Worm (Caenorhabditis elegans) whole organism, early embryonic: Measurements from ENCODE around the gene coa-3.

ENCODE experiments used
- B0310.2 ChIP-seq: sonication (generic microtip); optimal IDR thresholded peaks from 2 replicates; lab custom pipeline; 2016; ENCODE audit warnings: mild to moderate bottlenecking, missing genetic modification characterization, missing compliant biosample characterization
- F13C5.2 ChIP-seq: sonication (generic microtip); optimal IDR thresholded peaks from 2 replicates; lab custom pipeline; 2017; ENCODE audit warnings: mild to moderate bottlenecking, missing genetic modification characterization, inconsistent platforms, missing compliant biosample characterization
- aly-1 ChIP-seq: sonication (generic microtip); optimal IDR thresholded peaks from 2 replicates; lab custom pipeline; 2016; ENCODE audit warnings: missing genetic modification characterization, missing compliant biosample characterization
- ama-1 ChIP-seq: fragments of 150-350 bp; optimal IDR thresholded peaks from 2 replicates; lab custom pipeline; 2014
- ceh-13 ChIP-seq: fragments of 200-800 bp; sonication (Bioruptor generic); optimal IDR thresholded peaks from 2 replicates; lab custom pipeline; 2018; ENCODE audit warnings: mild to moderate bottlenecking, missing genetic modification characterization, missing compliant biosample characterization
- ceh-36 ChIP-seq: sonication (generic microtip); optimal IDR thresholded peaks from 2 replicates; lab custom pipeline; 2016; ENCODE audit warnings: missing genetic modification characterization, inconsistent platforms, missing compliant biosample characterization
- ets-7 ChIP-seq: sonication (generic microtip); optimal IDR thresholded peaks from 2 replicates; lab custom pipeline; 2016; ENCODE audit warnings: missing genotype, missing genetic modification characterization, missing compliant biosample characterization
- flt-1 ChIP-seq: fragments of 200-800 bp; sonication (Bioruptor generic); IDR thresholded peaks from 2 replicates; pipeline ENCODE4 v1.3.6; 2022; ENCODE audit warnings: missing genetic modification characterization, missing compliant biosample characterization
- hmbx-1 ChIP-seq: sonication (generic microtip); optimal IDR thresholded peaks from 2 replicates; lab custom pipeline; 2016; ENCODE audit warnings: mild to moderate bottlenecking, missing genetic modification characterization, missing compliant biosample characterization
- hmg-4 ChIP-seq: fragments of 200-800 bp; sonication (Bioruptor generic); optimal IDR thresholded peaks from 2 replicates; lab custom pipeline; 2018; ENCODE audit warnings: mild to moderate bottlenecking, missing genetic modification characterization, missing compliant biosample characterization
- hnd-1 ChIP-seq: sonication (generic microtip); optimal IDR thresholded peaks from 2 replicates; lab custom pipeline; 2016; ENCODE audit warnings: missing genetic modification characterization, missing compliant biosample characterization
- pes-1 ChIP-seq: fragments of 200-800 bp; sonication (Bioruptor generic); IDR thresholded peaks from 2 replicates; pipeline ENCODE4 v1.3.6; 2022; ENCODE audit warnings: missing genetic modification reagents, missing genetic modification characterization, missing compliant biosample characterization
- scrt-1 ChIP-seq: fragments of 200-800 bp; sonication (Bioruptor generic); IDR thresholded peaks from 2 replicates; pipeline ENCODE4 v1.3.6; 2022; ENCODE audit warnings: missing genetic modification characterization, missing compliant biosample characterization
- sea-1 ChIP-seq: fragments of 200-800 bp; sonication (Bioruptor generic); conservative IDR thresholded peaks from 2 replicates; pipeline ENCODE4 v1.3.6; 2022; ENCODE audit warnings: missing genetic modification characterization, missing compliant biosample characterization
- tbx-11 ChIP-seq: fragments of 200-800 bp; sonication (Bioruptor generic); IDR thresholded peaks from 2 replicates; pipeline ENCODE4 v1.3.6; 2022; ENCODE audit warnings: missing genetic modification characterization, missing compliant biosample characterization
- tbx-37 ChIP-seq: fragments of 200-800 bp; sonication (Bioruptor generic); conservative IDR thresholded peaks from 2 replicates; pipeline ENCODE4 v1.3.6; 2022; ENCODE audit warnings: missing genetic modification reagents, missing genetic modification characterization, missing compliant biosample characterization
- tra-4 ChIP-seq: sonication (generic microtip); optimal IDR thresholded peaks from 2 replicates; lab custom pipeline; 2017; ENCODE audit warnings: missing genetic modification characterization, missing compliant biosample characterization

Gene coa-3

DNA sequence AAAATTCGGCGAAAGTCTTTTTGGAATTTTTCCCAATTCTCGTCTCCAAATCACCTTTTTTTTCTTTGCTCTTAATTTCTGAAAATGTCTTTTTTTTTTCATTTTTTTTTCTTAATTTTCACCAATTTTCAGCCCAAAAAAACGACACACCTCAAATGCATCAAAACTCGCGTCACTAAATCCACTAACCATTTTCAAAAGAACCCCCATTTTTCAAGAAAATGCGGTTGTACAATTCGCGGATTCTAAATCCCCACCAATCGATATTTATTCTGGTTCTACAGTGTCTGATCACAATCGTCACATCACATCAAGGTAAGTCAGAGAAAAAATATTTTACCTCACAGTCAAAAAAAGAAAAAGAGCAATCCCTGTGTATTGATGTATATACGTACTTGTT, 30.6 kb downstream of the coa-3 start, which contains the start of gene vab-1:
TSS of gene vab-1 (plus strand) at position 133 of the 400 bp plus-strand sequence.
- TF ChIP-seq ceh-36 (tag; lab: Kevin White, UChicago) = no peak
- no peak for TF ChIP-seq aly-1 (tag; lab: Kevin White, UChicago)
- TF ChIP-seq ama-1 = no peak
- no peak for TF ChIP-seq tbx-37 (GFP tag; lab: Robert Waterston, UW)
- no peak for TF ChIP-seq B0310.2 (tag; lab: Kevin White, UChicago)
- no peak for TF ChIP-seq hmbx-1 (tag; lab: Kevin White, UChicago)

DNA sequence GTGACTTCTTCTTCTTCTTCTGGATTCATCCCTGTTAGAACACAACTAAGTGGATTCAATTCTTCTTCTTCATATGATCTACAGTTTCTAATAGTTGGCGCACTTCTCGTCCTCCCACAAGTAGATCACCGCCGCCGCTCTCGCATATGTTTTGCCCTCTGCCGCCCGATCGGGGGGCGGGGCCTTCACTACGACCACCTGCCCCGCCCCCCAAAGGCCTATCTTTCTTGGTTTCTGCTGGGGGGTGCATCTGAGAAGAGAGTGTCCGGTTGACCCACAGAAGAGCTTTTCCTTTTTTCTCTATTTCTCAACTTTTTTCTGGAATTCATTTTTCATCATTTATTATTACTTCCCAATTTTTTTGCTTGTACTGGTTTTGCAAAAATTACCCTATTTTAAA, 31.3 kb downstream of the coa-3 start:
- TF ChIP-seq hmbx-1 (tag; lab: Kevin White, UChicago) = no peak
- TF ChIP-seq pes-1 (GFP tag; lab: Robert Waterston, UW) = peak; percentile 29; the same call in 1 of the 2 replicates
- peak; percentile 32 for TF ChIP-seq F13C5.2
- no peak for TF ChIP-seq hnd-1 (tag; lab: Kevin White, UChicago)
- no peak for TF ChIP-seq ets-7 (tag; lab: Kevin White, UChicago)
- TF ChIP-seq ceh-36 (tag; lab: Kevin White, UChicago) = no peak
- no peak for TF ChIP-seq flt-1 (GFP tag; lab: Robert Waterston, UW)
- no peak for TF ChIP-seq ama-1
- TF ChIP-seq tbx-37 (GFP tag; lab: Robert Waterston, UW) = no peak
- no peak for TF ChIP-seq aly-1 (tag; lab: Kevin White, UChicago)
- TF ChIP-seq tra-4 (tag; lab: Kevin White, UChicago) = no peak
- TF ChIP-seq tbx-11 (GFP tag; lab: Robert Waterston, UW) = no peak
- no peak for TF ChIP-seq B0310.2 (tag; lab: Kevin White, UChicago)
- TF ChIP-seq ceh-13 (GFP tag; lab: Kevin White, UChicago) = no peak
- TF ChIP-seq sea-1 = no peak
- TF ChIP-seq hmg-4 (GFP tag; lab: Kevin White, UChicago) = peak; percentile 75
- TF ChIP-seq scrt-1 (GFP tag; lab: Robert Waterston, UW) = peak; percentile 74

DNA sequence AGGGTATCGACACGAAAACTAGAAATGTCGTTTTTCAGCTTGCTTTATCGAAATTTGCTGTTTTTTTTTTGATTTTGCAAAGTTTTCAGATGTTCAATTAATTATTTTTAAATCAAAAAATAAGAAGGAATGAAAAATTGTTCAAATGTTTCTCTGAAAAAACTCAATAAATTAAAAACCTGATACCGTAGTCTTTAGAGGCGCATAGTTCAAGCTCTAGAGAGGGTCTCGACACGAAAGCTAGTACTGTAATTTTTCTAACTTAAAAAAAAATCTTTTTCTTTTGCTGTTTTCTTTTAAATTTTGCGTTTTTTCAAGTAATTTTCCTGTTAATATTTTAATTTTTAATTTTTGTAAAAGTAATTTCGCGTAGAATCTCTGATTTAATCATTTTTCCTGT, 36.2 kb downstream of the coa-3 start:
- TF ChIP-seq hnd-1 (tag; lab: Kevin White, UChicago) = no peak
- TF ChIP-seq tbx-11 (GFP tag; lab: Robert Waterston, UW) = no peak
- no peak for TF ChIP-seq pes-1 (GFP tag; lab: Robert Waterston, UW)
- TF ChIP-seq sea-1 = no peak
- TF ChIP-seq F13C5.2 = no peak
- no peak for TF ChIP-seq hmbx-1 (tag; lab: Kevin White, UChicago)
- TF ChIP-seq scrt-1 (GFP tag; lab: Robert Waterston, UW) = no peak
- TF ChIP-seq tra-4 (tag; lab: Kevin White, UChicago) = no peak
- TF ChIP-seq ceh-36 (tag; lab: Kevin White, UChicago) = no peak
- TF ChIP-seq tbx-37 (GFP tag; lab: Robert Waterston, UW) = no peak

DNA sequence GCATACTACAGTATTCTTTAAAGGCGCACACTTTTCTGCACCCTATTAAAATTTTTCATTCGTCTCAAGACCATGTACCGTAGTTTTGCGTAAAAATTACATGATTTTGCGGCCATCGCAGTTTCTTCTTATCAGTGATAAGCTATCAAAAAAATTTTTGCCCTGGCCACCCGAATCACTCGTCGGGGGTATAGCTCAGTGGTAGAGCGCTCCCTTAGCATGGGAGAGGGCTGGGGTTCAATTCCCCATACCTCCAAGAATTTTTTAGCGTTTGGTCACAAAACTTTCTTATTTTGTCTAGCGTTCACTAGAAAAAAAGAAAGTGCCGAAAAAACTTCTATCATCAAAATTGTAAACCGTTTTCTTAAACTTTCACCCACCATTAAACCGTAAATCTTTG, 37.2 kb downstream of the coa-3 start:
- TF ChIP-seq tra-4 (tag; lab: Kevin White, UChicago) = no peak
- no peak for TF ChIP-seq tbx-11 (GFP tag; lab: Robert Waterston, UW)
- no peak for TF ChIP-seq hnd-1 (tag; lab: Kevin White, UChicago)
- no peak for TF ChIP-seq F13C5.2
- no peak for TF ChIP-seq aly-1 (tag; lab: Kevin White, UChicago)
- TF ChIP-seq scrt-1 (GFP tag; lab: Robert Waterston, UW) = no peak
- TF ChIP-seq hmbx-1 (tag; lab: Kevin White, UChicago) = no peak
- no peak for TF ChIP-seq sea-1
- no peak for TF ChIP-seq ceh-36 (tag; lab: Kevin White, UChicago)
- TF ChIP-seq ets-7 (tag; lab: Kevin White, UChicago) = no peak
- TF ChIP-seq flt-1 (GFP tag; lab: Robert Waterston, UW) = no peak
- TF ChIP-seq B0310.2 (tag; lab: Kevin White, UChicago) = no peak

DNA sequence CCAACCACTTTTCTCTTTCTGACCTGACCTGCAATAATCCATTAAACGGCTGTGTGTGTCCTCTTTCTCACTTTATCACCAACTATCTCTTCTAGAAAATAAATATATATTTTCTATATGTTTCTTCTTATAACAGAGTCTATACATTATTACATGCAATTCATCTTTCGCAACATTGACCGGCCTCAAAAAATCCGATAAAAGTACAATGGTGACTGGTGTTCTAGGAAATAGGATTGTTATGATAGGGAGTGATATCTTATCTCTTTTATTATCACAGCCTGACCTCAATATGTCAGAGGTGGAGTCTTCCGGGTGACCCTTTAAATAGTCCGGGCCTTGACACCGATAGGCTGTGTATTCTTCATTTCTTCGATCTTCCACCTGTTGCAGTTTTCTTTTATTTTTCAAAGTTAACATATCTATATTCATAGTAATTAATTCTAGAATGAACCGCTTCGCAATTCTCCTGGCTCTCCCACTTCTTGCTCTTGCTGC, 39.9 kb downstream of the coa-3 start, which contains the start of gene dao-2:
TSS of gene dao-2 (plus strand) at position 448 of the 498 bp plus-strand sequence.
- no peak for TF ChIP-seq tra-4 (tag; lab: Kevin White, UChicago)
- TF ChIP-seq tbx-11 (GFP tag; lab: Robert Waterston, UW) = no peak
- TF ChIP-seq sea-1 = no peak

DNA sequence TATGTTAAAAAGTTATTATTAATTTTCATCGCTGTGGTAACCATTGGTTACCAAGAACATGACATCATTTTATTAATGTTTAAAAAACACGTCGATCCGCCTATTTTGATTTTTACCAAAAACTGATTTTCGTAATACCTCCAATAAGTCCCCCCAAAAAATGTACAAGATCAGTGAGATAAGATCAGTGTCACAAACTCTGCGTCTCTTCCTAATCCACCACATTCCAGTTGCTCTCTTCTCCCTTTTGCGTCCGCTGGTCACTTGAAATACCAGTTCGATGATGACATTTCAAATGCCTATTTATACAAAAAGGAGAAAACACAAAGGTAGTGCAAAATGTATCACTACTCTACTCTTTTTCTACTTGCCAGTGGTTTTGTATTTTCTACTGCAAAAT, 42.4 kb downstream of the coa-3 start, which contains the start of gene M03A1.8:
TSS of gene M03A1.8 (plus strand) at position 269 of the 400 bp plus-strand sequence.
- no peak for TF ChIP-seq tbx-11 (GFP tag; lab: Robert Waterston, UW)
- no peak for TF ChIP-seq hnd-1 (tag; lab: Kevin White, UChicago)
- no peak for TF ChIP-seq hmg-4 (GFP tag; lab: Kevin White, UChicago)
- no peak for TF ChIP-seq B0310.2 (tag; lab: Kevin White, UChicago)
- no peak for TF ChIP-seq ama-1
- no peak for TF ChIP-seq pes-1 (GFP tag; lab: Robert Waterston, UW)
- no peak for TF ChIP-seq aly-1 (tag; lab: Kevin White, UChicago)
- TF ChIP-seq flt-1 (GFP tag; lab: Robert Waterston, UW) = no peak

DNA sequence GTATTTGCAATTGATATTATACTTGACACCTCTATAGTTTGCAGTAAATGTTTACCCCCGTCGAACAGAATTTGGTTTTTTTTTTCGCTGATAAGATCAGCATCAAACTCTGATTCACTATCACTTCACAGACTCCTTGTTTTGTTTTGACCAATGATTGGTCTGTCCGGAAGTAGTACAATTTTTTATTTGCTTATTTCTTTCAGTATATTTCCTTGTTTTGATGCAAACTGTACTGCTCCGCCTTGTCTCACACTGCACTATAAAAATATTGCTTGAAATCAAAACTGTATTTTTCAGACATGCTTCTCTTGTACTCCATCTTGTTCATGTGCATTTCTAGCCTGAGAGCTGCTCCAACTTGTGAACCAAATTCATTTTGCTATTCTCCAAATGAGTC, 44.9 kb downstream of the coa-3 start, which contains the start of gene M03A1.3:
TSS of gene M03A1.3 (plus strand) at position 301 of the 400 bp plus-strand sequence.
- TF ChIP-seq hmbx-1 (tag; lab: Kevin White, UChicago) (no peak), tbx-37 (GFP tag; lab: Robert Waterston, UW) (no peak), F13C5.2 (no peak), tra-4 (tag; lab: Kevin White, UChicago) (no peak), B0310.2 (tag; lab: Kevin White, UChicago) (no peak), hmg-4 (GFP tag; lab: Kevin White, UChicago) (no peak), ama-1 (no peak), ceh-13 (GFP tag; lab: Kevin White, UChicago) (no peak), tbx-11 (GFP tag; lab: Robert Waterston, UW) (no peak), ets-7 (tag; lab: Kevin White, UChicago) (no peak)
